Worm (Caenorhabditis elegans) whole organism, L2 larva: Measurements from ENCODE around the gene pap-1.

Experiments used
- F13H6.1 ChIP-seq: sonication (generic microtip); optimal IDR thresholded peaks from 2 replicates; lab custom pipeline; 2016; ENCODE audit warnings: missing genetic modification characterization, missing compliant biosample characterization
- aly-2 ChIP-seq: fragments of 150-350 bp; optimal IDR thresholded peaks from 2 replicates; lab custom pipeline; 2014; ENCODE audit warnings: missing biosample characterization, missing genetic modification characterization
- blmp-1 ChIP-seq: sonication (generic microtip); optimal IDR thresholded peaks from 2 replicates; lab custom pipeline; 2017; ENCODE audit warnings: missing genetic modification characterization, mild to moderate bottlenecking, missing compliant biosample characterization, antibody characterized with exemption, moderate library complexity; ENCODE audit not compliant: insufficient read depth
- egl-27 ChIP-seq: sonication (generic microtip); optimal IDR thresholded peaks from 3 replicates; lab custom pipeline; 2017; ENCODE audit warnings: missing biosample characterization, missing genetic modification reagents, missing genetic modification characterization
- nhr-10 ChIP-seq: sonication (generic microtip); optimal IDR thresholded peaks from 2 replicates; lab custom pipeline; 2017; ENCODE audit warnings: missing biosample characterization, missing genetic modification characterization
- nhr-21 ChIP-seq: fragments of 150-350 bp; optimal IDR thresholded peaks from 2 replicates; lab custom pipeline; 2014; ENCODE audit warnings: missing biosample characterization, missing genetic modification characterization
- nhr-237 ChIP-seq: fragments of 150-350 bp; optimal IDR thresholded peaks from 2 replicates; lab custom pipeline; 2014; ENCODE audit warnings: missing biosample characterization, missing genetic modification characterization
- nhr-6 ChIP-seq: fragments of 150-350 bp; optimal IDR thresholded peaks from 2 replicates; lab custom pipeline; 2014; ENCODE audit warnings: missing biosample characterization, missing genetic modification characterization
- skn-1 ChIP-seq: sonication (generic microtip); optimal IDR thresholded peaks from 2 replicates; lab custom pipeline; 2017; ENCODE audit warnings: missing biosample characterization, missing genetic modification characterization
- unc-39 ChIP-seq: fragments of 150-350 bp; optimal IDR thresholded peaks from 2 replicates; lab custom pipeline; 2014; ENCODE audit warnings: missing biosample characterization, missing genetic modification characterization
- unc-62 ChIP-seq: fragments of 150-350 bp; optimal IDR thresholded peaks from 2 replicates; lab custom pipeline; 2014; ENCODE audit warnings: missing biosample characterization, missing genetic modification reagents, missing genetic modification characterization
- zag-1 ChIP-seq: fragments of 150-350 bp; optimal IDR thresholded peaks from 2 replicates; lab custom pipeline; 2014; ENCODE audit warnings: missing biosample characterization, missing genetic modification characterization
- ztf-11 ChIP-seq: sonication (generic microtip); optimal IDR thresholded peaks from 2 replicates; lab custom pipeline; 2017; ENCODE audit warnings: missing biosample characterization, missing genetic modification characterization

DNA sequence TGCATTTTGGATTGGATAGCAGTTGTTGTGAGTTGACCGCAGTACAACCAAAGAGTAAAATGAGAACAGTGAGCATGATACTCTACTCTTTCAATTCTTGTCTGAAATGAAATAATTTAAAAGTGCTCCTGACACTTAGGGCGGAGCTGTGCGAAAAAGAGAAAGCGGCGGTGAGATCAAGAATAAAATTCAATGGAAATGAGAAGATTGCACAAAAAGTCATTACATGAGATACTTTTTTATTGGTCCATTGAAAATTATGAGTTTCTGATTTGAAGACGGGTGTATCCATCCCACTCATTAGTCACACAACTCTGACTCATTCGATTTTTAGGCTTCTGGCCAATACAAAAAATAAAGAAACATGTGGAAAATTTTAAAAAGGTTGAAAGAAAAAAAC lies 15.5 kb downstream of the pap-1 start, which contains the start of gene F22E12.1:
- no peak for TF ChIP-seq nhr-6 (tag; lab: Kevin White, UChicago)
- TF ChIP-seq blmp-1, result no peak
- no peak for TF ChIP-seq F13H6.1 (tag; lab: Kevin White, UChicago)
- no peak for TF ChIP-seq nhr-21 (tag; lab: Kevin White, UChicago)
- no peak for TF ChIP-seq unc-39 (tag; lab: Kevin White, UChicago)
- TF ChIP-seq skn-1 (tag; lab: Kevin White, UChicago), result no peak
- TF ChIP-seq egl-27 (tag; lab: Kevin White, UChicago), result no peak
- TF ChIP-seq unc-62 (GFP tag; lab: Kevin White, UChicago), result no peak
- TF ChIP-seq nhr-10, result no peak
- TF ChIP-seq nhr-237, result no peak
- no peak for TF ChIP-seq ztf-11 (tag; lab: Kevin White, UChicago)
- no peak for TF ChIP-seq aly-2 (tag; lab: Kevin White, UChicago)
- no peak for TF ChIP-seq zag-1 (tag; lab: Kevin White, UChicago)
